Worm (Caenorhabditis elegans): Measurements from ENCODE around the gene C26H9A.4.

C26H9A.4 gene

ce11 chrIV:12605401-12605800 lies 47.8 kb upstream of the C26H9A.4 start, which contains the start of gene Y55D9A.2:
TSS of gene Y55D9A.2 (minus strand) at chrIV:12605431.
- TF ChIP-seq madf-2 (tag; optimal IDR thresholded peaks at IDR 0.05) = no peak
- TF ChIP-seq hlh-15 (tag; optimal IDR thresholded peaks at IDR 0.05) = no peak
- no peak for TF ChIP-seq sox-4 (tag; optimal IDR thresholded peaks at IDR 0.05)
- no peak for TF ChIP-seq fax-1 (tag; optimal IDR thresholded peaks at IDR 0.05)
- no peak for TF ChIP-seq T23F11.4 (GFP tag; optimal IDR thresholded peaks at IDR 0.05)
- no peak for TF ChIP-seq syd-9 (tag; optimal IDR thresholded peaks at IDR 0.05)
- TF ChIP-seq K09A11.1 (tag; optimal IDR thresholded peaks at IDR 0.05; ENCODE audit: insufficient read depth) = no peak

ce11 chrIV:12614624-12615023 lies 38.6 kb upstream of the C26H9A.4 start, which contains the start of gene efa-6:
TSS of gene efa-6 (minus strand) at chrIV:12614724.
- TF ChIP-seq pha-2 (tag; optimal IDR thresholded peaks at IDR 0.05) (no peak), ztf-16 (tag; optimal IDR thresholded peaks at IDR 0.05) (no peak)

- TF ChIP-seq ceh-19 (GFP tag; optimal IDR thresholded peaks at IDR 0.05) (no peak), unc-55 (GFP tag; optimal IDR thresholded peaks at IDR 0.05) (peak; percentile 28), dve-1 (tag; optimal IDR thresholded peaks at IDR 0.05) (peak; percentile 0), nfya-1 (tag; optimal IDR thresholded peaks at IDR 0.05) (peak; percentile 21), fkh-6 (tag; optimal IDR thresholded peaks at IDR 0.05) (peak; percentile 24), ref-2 (tag; optimal IDR thresholded peaks at IDR 0.05) (peak; percentile 0), tbx-2 (tag; optimal IDR thresholded peaks at IDR 0.05) (peak; percentile 61), ceh-18 (tag; optimal IDR thresholded peaks at IDR 0.05) (peak; percentile 15), mec-3 (tag; optimal IDR thresholded peaks at IDR 0.05; ENCODE audit: borderline replicate concordance) (no peak)
These were observed 38.0 kb upstream of the C26H9A.4 start for ce11 chrIV:12615122-12615745.

- TF ChIP-seq syd-9 (tag; optimal IDR thresholded peaks at IDR 0.05) (no peak), ceh-48 (tag; optimal IDR thresholded peaks at IDR 0.05) (peak; percentile 72), unc-55 (GFP tag; optimal IDR thresholded peaks at IDR 0.05) (peak; percentile 45), elt-2 (tag; optimal IDR thresholded peaks at IDR 0.05) (no peak), che-1 (tag; optimal IDR thresholded peaks at IDR 0.05) (peak; percentile 0), ceh-2 (tag; optimal IDR thresholded peaks at IDR 0.05) (no peak), nfya-1 (tag; optimal IDR thresholded peaks at IDR 0.05) (peak; percentile 99), zip-5 (tag; optimal IDR thresholded peaks at IDR 0.05) (peak; percentile 4), dve-1 (tag; optimal IDR thresholded peaks at IDR 0.05) (no peak)
These were observed 36.1 kb upstream of the C26H9A.4 start for ce11 chrIV:12616943-12617689.

- TF ChIP-seq dve-1 (tag; optimal IDR thresholded peaks at IDR 0.05) (no peak), K02D7.2 (tag; optimal IDR thresholded peaks at IDR 0.05) (no peak), ets-4 (tag; optimal IDR thresholded peaks at IDR 0.05) (no peak), unc-42 (tag; optimal IDR thresholded peaks at IDR 0.05) (no peak), nhr-232 (tag; optimal IDR thresholded peaks at IDR 0.05) (no peak), syd-9 (tag; optimal IDR thresholded peaks at IDR 0.05) (no peak), hlh-30 (tag; optimal IDR thresholded peaks at IDR 0.05; ENCODE audit: insufficient read depth) (no peak), odd-2 (tag; optimal IDR thresholded peaks at IDR 0.05) (no peak), rnt-1 (tag; optimal IDR thresholded peaks at IDR 0.05) (no peak), pros-1 (tag; optimal IDR thresholded peaks at IDR 0.05) (no peak), Y22D7AL.16 (tag; optimal IDR thresholded peaks at IDR 0.05) (no peak), ceh-45 (GFP tag; IDR thresholded peaks at IDR 0.05) (no peak), pha-2 (tag; optimal IDR thresholded peaks at IDR 0.05) (no peak), K09A11.1 (tag; optimal IDR thresholded peaks at IDR 0.05; ENCODE audit: insufficient read depth) (no peak), nfya-1 (tag; optimal IDR thresholded peaks at IDR 0.05) (no peak), mec-3 (tag; optimal IDR thresholded peaks at IDR 0.05; ENCODE audit: borderline replicate concordance) (no peak)
These were observed 35.3 kb upstream of the C26H9A.4 start for ce11 chrIV:12617934-12618333.
